Fruit fly (Drosophila melanogaster): ENCODE data around the gene RhoU.

The RhoU gene

dm6 chrX:10115582-10116207 lies 29.4 kb downstream of the RhoU start (continued):
- TF ChIP-seq CG2712 (tag; optimal IDR thresholded peaks at IDR 0.05) (peak; percentile 13), wor (GFP tag; IDR thresholded peaks at IDR 0.05) (no peak), Hey (tag; optimal IDR thresholded peaks at IDR 0.05) (no peak), corto (GFP tag; optimal IDR thresholded peaks at IDR 0.05) (no peak), esg (GFP tag; conservative IDR thresholded peaks at IDR 0.05) (no peak), sug (tag; optimal IDR thresholded peaks at IDR 0.05) (no peak), CrebB (tag; optimal IDR thresholded peaks at IDR 0.05) (no peak), Dad (GFP tag; optimal IDR thresholded peaks at IDR 0.05) (no peak), psq (GFP tag; optimal IDR thresholded peaks at IDR 0.05) (no peak), kni (GFP tag; optimal IDR thresholded peaks at IDR 0.05) (peak; percentile 74), CG1529 (GFP tag; optimal IDR thresholded peaks at IDR 0.05) (no peak), tgo (GFP tag; IDR thresholded peaks at IDR 0.05) (peak; percentile 32; the same call in 1 of the 3 replicates), otp (GFP tag; IDR thresholded peaks at IDR 0.05) (peak; percentile 71), CG5953 (GFP tag; IDR thresholded peaks at IDR 0.05) (0 out of 2 replicates have a peak, but pooled peaks have one; percentile 27), onecut (GFP tag; IDR thresholded peaks at IDR 0.05) (peak; percentile 26; the same call in 1 of the 2 replicates), ro (GFP tag; IDR thresholded peaks at IDR 0.05) (no peak), trem (tag; optimal IDR thresholded peaks at IDR 0.05) (no peak), CG30431 (GFP tag; optimal IDR thresholded peaks at IDR 0.05) (peak; percentile 7), Asciz (GFP tag; optimal IDR thresholded peaks at IDR 0.05) (peak; percentile 67), lmd (GFP tag; IDR thresholded peaks at IDR 0.05) (no peak), CG15696 (tag; optimal IDR thresholded peaks at IDR 0.05) (peak; percentile 40), fd3F (GFP tag; optimal IDR thresholded peaks at IDR 0.05) (no peak), Fer3 (tag; optimal IDR thresholded peaks at IDR 0.05) (no peak), ssp (GFP tag; IDR thresholded peaks at IDR 0.05) (no peak), Ets65A (GFP tag) (peak; percentile 9), CG12942 (GFP tag; optimal IDR thresholded peaks at IDR 0.05) (no peak), tup (GFP tag; optimal IDR thresholded peaks at IDR 0.05) (peak; percentile 34), ATbp (GFP tag; optimal IDR thresholded peaks at IDR 0.05) (peak; percentile 81), rib (GFP tag; IDR thresholded peaks at IDR 0.05) (no peak), toy (GFP tag; IDR thresholded peaks at IDR 0.05) (no peak), CG11723 (GFP tag; optimal IDR thresholded peaks at IDR 0.05) (no peak), CG18262 (tag; optimal IDR thresholded peaks at IDR 0.05) (peak; percentile 21), Hsf (GFP tag; optimal IDR thresholded peaks at IDR 0.05) (no peak), CG11560 (tag; IDR thresholded peaks at IDR 0.05) (no peak), CG10267 (tag; optimal IDR thresholded peaks at IDR 0.05) (no peak), HHEX (GFP tag; optimal IDR thresholded peaks at IDR 0.05) (no peak), sc (optimal IDR thresholded peaks at IDR 0.05) (no peak), sc (GFP tag; optimal IDR thresholded peaks at IDR 0.05) (peak; percentile 0), pros (GFP tag; optimal IDR thresholded peaks at IDR 0.05) (peak; percentile 34), fd102C (GFP tag; optimal IDR thresholded peaks at IDR 0.05) (peak; percentile 10), twi (tag; optimal IDR thresholded peaks at IDR 0.05) (no peak), Hmr (GFP tag; optimal IDR thresholded peaks at IDR 0.05) (no peak), CG1024 (GFP tag; IDR thresholded peaks at IDR 0.05) (no peak), ap (GFP tag; IDR thresholded peaks at IDR 0.05) (0 out of 2 replicates have a peak, but pooled peaks have one; percentile 26), Gsc (GFP tag; IDR thresholded peaks at IDR 0.05) (no peak), Spps (tag; optimal IDR thresholded peaks at IDR 0.05) (peak; percentile 8), scrt (GFP tag; optimal IDR thresholded peaks at IDR 0.05) (no peak), Doc3 (GFP tag; IDR thresholded peaks at IDR 0.05; ENCODE audit: partially characterized antibody) (no peak), yki (optimal IDR thresholded peaks at IDR 0.05) (no peak), gro (GFP tag; optimal IDR thresholded peaks at IDR 0.05) (no peak), CG15269 (tag; optimal IDR thresholded peaks at IDR 0.05) (no peak)

All from whole organism, embryonic.